Fruit fly (Drosophila melanogaster): ENCODE measurements around the gene pic.

pic gene

DNA sequence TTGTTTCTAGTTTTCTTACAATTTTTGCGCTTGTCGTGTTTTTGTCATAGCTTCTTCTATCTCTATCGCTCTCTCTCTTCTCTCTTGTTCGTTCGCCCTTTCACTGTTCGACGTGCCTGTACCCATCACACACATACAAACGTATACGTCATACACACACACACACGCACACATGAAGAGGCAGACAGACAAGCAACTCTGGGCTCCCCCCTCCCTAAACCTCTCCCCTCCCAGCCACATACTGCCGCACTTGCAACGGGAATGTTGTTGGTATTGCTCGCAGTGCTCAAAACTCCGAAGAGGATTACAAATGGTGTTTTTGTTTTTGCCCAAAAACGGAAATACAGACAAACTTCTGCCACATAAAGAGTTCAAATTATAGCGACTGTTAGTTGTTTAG lies 39.1 kb upstream of the pic start (continued):
- TF ChIP-seq ash1 (GFP tag; optimal IDR thresholded peaks at IDR 0.05) (peak; percentile 54), rib (GFP tag; IDR thresholded peaks at IDR 0.05) (peak; percentile 48; the same call in 1 of the 2 replicates), sd (tag; optimal IDR thresholded peaks at IDR 0.05) (peak; percentile 43)

DNA sequence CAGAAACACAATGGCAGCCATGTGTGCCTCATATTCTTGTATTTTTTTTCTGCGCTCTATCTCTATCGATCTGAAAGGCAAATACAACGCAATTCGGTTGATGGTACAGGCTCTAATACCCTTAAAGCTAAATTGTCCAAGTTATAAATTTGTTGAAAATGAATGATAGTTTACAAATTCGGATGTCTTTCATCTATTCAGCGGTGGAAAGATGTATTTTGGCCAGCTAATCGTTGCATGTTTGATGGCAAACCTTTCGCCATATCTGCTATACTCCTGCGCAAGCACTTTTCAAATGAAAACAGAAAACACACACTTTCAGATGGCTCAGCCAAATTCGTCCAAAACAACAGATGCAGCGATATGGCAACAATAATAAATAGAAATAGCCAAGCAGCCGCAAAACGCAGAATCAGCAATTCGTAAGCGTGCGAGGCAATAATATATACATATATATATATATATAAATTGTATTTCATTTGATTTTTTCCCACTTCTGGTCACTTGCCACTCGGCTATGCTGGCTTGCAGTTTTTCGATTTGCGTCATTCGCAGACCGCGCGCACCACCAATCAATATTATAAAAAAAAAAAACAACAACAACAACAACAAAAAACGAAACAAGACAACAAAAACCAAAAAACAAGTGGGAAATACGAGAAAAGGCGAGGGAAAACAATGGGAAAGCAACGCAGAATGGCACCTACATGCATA lies 37.7 kb upstream of the pic start:
- TF ChIP-seq pan (optimal IDR thresholded peaks at IDR 0.05), result no peak
- peak in 1 of 2 experiments; percentile 49 for TF ChIP-seq pan (GFP tag; optimal IDR thresholded peaks at IDR 0.05 in 1 of 2, IDR thresholded peaks at IDR 0.05 in 1 of 2)
- 0 out of 2 replicates have a peak, but pooled peaks have one; percentile 35 for TF ChIP-seq CG14441 (GFP tag; IDR thresholded peaks at IDR 0.05)
- TF ChIP-seq CG7556 (GFP tag; optimal IDR thresholded peaks at IDR 0.05), result no peak
- peak in 1 of 3 experiments; percentile 20 for TF ChIP-seq Stat92E (GFP tag; optimal IDR thresholded peaks at IDR 0.05)
- peak; percentile 46 for TF ChIP-seq CG15269 (tag; optimal IDR thresholded peaks at IDR 0.05)
- 0 out of 3 replicates have a peak, but pooled peaks have one; percentile 16 for TF ChIP-seq CG11695 (GFP tag; IDR thresholded peaks at IDR 0.05)
- no peak for TF ChIP-seq CG12104 (GFP tag; optimal IDR thresholded peaks at IDR 0.05)
- TF ChIP-seq phol (tag; optimal IDR thresholded peaks at IDR 0.05), result peak; percentile 7
- TF ChIP-seq Ptx1 (GFP tag; IDR thresholded peaks at IDR 0.05), result peak; percentile 12; the same call in 1 of the 2 replicates
- peak; percentile 19 for TF ChIP-seq grau (tag; optimal IDR thresholded peaks at IDR 0.05)
- TF ChIP-seq Med (GFP tag), result peak; percentile 55
- TF ChIP-seq Drgx (GFP tag; IDR thresholded peaks at IDR 0.05), result peak; percentile 55
- peak; percentile 13 for TF ChIP-seq cwo (GFP tag; optimal IDR thresholded peaks at IDR 0.05)
- TF ChIP-seq ara (GFP tag; IDR thresholded peaks at IDR 0.05), result 0 out of 2 replicates have a peak, but pooled peaks have one; percentile 33
- TF ChIP-seq Rfx (GFP tag; IDR thresholded peaks at IDR 0.05), result peak; percentile 43
- TF ChIP-seq Oli (tag; optimal IDR thresholded peaks at IDR 0.05), result no peak
- peak; percentile 29 for TF ChIP-seq gem (tag; optimal IDR thresholded peaks at IDR 0.05)
- TF ChIP-seq Asciz (GFP tag; optimal IDR thresholded peaks at IDR 0.05), result no peak
- peak; percentile 21 for TF ChIP-seq CG17359 (tag; optimal IDR thresholded peaks at IDR 0.05)
- peak; percentile 0 for TF ChIP-seq Xbp1 (GFP tag; optimal IDR thresholded peaks at IDR 0.05)
- no peak for TF ChIP-seq CG8290 (GFP tag; optimal IDR thresholded peaks at IDR 0.05)
- TF ChIP-seq CG8290 (tag; optimal IDR thresholded peaks at IDR 0.05), result peak in 1 of 2 experiments; percentile 41
- no peak for TF ChIP-seq amos (GFP tag; IDR thresholded peaks at IDR 0.05; ENCODE audit: partially characterized antibody)
- peak; percentile 27 for TF ChIP-seq CG11504 (tag; optimal IDR thresholded peaks at IDR 0.05)
- peak; percentile 8 for TF ChIP-seq CG7839 (tag; optimal IDR thresholded peaks at IDR 0.05)
- peak; percentile 37 for TF ChIP-seq twi (tag; optimal IDR thresholded peaks at IDR 0.05)
- peak; percentile 3 for TF ChIP-seq CG8924 (tag; optimal IDR thresholded peaks at IDR 0.05)
- peak; percentile 26; the same call in 1 of the 2 replicates for TF ChIP-seq slbo (GFP tag; IDR thresholded peaks at IDR 0.05)
- TF ChIP-seq sens (GFP tag), result peak; percentile 40
- peak; percentile 27 for TF ChIP-seq dmrt99B (tag; optimal IDR thresholded peaks at IDR 0.05)
- no peak for TF ChIP-seq prd (optimal IDR thresholded peaks at IDR 0.05)
- TF ChIP-seq prd (GFP tag; IDR thresholded peaks at IDR 0.05), result peak; percentile 56; the same call in 2 of the 3 replicates
- no peak for TF ChIP-seq sqz (GFP tag; optimal IDR thresholded peaks at IDR 0.05)
- TF ChIP-seq CG15011 (GFP tag; optimal IDR thresholded peaks at IDR 0.05), result no peak
- peak; percentile 19 for TF ChIP-seq CoRest (tag; optimal IDR thresholded peaks at IDR 0.05)
- peak; percentile 55 for TF ChIP-seq D19A (tag; optimal IDR thresholded peaks at IDR 0.05)
- TF ChIP-seq lab (GFP tag; optimal IDR thresholded peaks at IDR 0.05), result peak; percentile 5
- TF ChIP-seq Fer3 (tag; optimal IDR thresholded peaks at IDR 0.05), result peak; percentile 21
- 0 out of 3 replicates have a peak, but pooled peaks have one; percentile 18 for TF ChIP-seq CG17361 (GFP tag; IDR thresholded peaks at IDR 0.05)
- peak; percentile 26; the same call in 1 of the 2 replicates for TF ChIP-seq CG9215 (GFP tag; IDR thresholded peaks at IDR 0.05)
- peak; percentile 8 for TF ChIP-seq Hsf (GFP tag; optimal IDR thresholded peaks at IDR 0.05)
- TF ChIP-seq Poxn (GFP tag; IDR thresholded peaks at IDR 0.05), result no peak
- peak in 1 of 2 experiments; percentile 30 for TF ChIP-seq Hr51 (GFP tag; optimal IDR thresholded peaks at IDR 0.05)

Measured in whole organism, embryonic.